Worm (Caenorhabditis elegans) whole organism, L4 larva: ENCODE data around the gene mdt-1.2.

Experiments
- D1046.2 ChIP-seq: fragments of 200-800 bp; sonication (Bioruptor generic); IDR thresholded peaks from 2 replicates; pipeline ENCODE4 v1.3.6; 2022; ENCODE audit warnings: missing genetic modification characterization, missing compliant biosample characterization
- F10B5.3 ChIP-seq: sonication (generic microtip); optimal IDR thresholded peaks from 2 replicates; lab custom pipeline; 2016; ENCODE audit warnings: mild to moderate bottlenecking, missing genetic modification characterization, missing compliant biosample characterization
- F37D6.2 ChIP-seq: sonication (generic microtip); optimal IDR thresholded peaks from 2 replicates; lab custom pipeline; 2016; ENCODE audit warnings: mild to moderate bottlenecking, missing genetic modification characterization, missing compliant biosample characterization
- T20F7.1 ChIP-seq: fragments of 200-800 bp; sonication (Bioruptor generic); optimal IDR thresholded peaks from 2 replicates; lab custom pipeline; 2018; ENCODE audit warnings: mild to moderate bottlenecking, missing genetic modification characterization, missing compliant biosample characterization
- T26A8.4 ChIP-seq: fragments of 200-800 bp; sonication (Bioruptor generic); IDR thresholded peaks from 2 replicates; pipeline ENCODE4 v1.3.6; 2022; ENCODE audit warnings: missing genetic modification characterization, missing compliant biosample characterization
- Y48G9A.11 ChIP-seq: fragments of 200-800 bp; sonication (Bioruptor generic); IDR thresholded peaks from 2 replicates; pipeline ENCODE4 v1.3.6; 2022; ENCODE audit warnings: missing genetic modification reagents, missing genetic modification characterization, missing compliant biosample characterization
- ZK337.2 ChIP-seq: fragments of 200-800 bp; sonication (Bioruptor generic); IDR thresholded peaks from 2 replicates; pipeline ENCODE4 v1.3.6; 2022; ENCODE audit warnings: missing genetic modification reagents, missing genetic modification characterization, missing compliant biosample characterization
- ceh-32 ChIP-seq: sonication (generic microtip); optimal IDR thresholded peaks from 2 replicates; lab custom pipeline; 2016; ENCODE audit warnings: mild to moderate bottlenecking, missing genetic modification characterization, missing compliant biosample characterization; ENCODE audit not compliant: poor library complexity
- ceh-44 ChIP-seq: fragments of 200-800 bp; sonication (Bioruptor generic); IDR thresholded peaks from 2 replicates; pipeline ENCODE4 v1.3.6; 2022; ENCODE audit warnings: missing genetic modification reagents, missing genetic modification characterization, missing compliant biosample characterization
- ceh-82 ChIP-seq: sonication (generic microtip); optimal IDR thresholded peaks from 2 replicates; lab custom pipeline; 2017; ENCODE audit warnings: missing biosample characterization, missing genetic modification characterization
- daf-8 ChIP-seq: fragments of 200-800 bp; sonication (Bioruptor generic); IDR thresholded peaks from 2 replicates; pipeline ENCODE4 v1.3.6; 2022; ENCODE audit warnings: missing genetic modification characterization, missing compliant biosample characterization
- dmd-8 ChIP-seq: fragments of 200-800 bp; sonication (Bioruptor generic); IDR thresholded peaks from 2 replicates; pipeline ENCODE4 v1.3.6; 2022; ENCODE audit warnings: missing genetic modification characterization, missing compliant biosample characterization
- dmd-9 ChIP-seq: fragments of 200-800 bp; sonication (Bioruptor generic); IDR thresholded peaks from 2 replicates; pipeline ENCODE4 v1.3.6; 2022; ENCODE audit warnings: missing genetic modification reagents, missing genetic modification characterization, missing compliant biosample characterization
- egl-43 ChIP-seq: fragments of 200-800 bp; sonication (Bioruptor generic); IDR thresholded peaks from 2 replicates; pipeline ENCODE4 v1.3.6; 2022; ENCODE audit warnings: missing genetic modification reagents, missing genetic modification characterization, missing compliant biosample characterization
- gei-8 ChIP-seq: fragments of 200-800 bp; sonication (Bioruptor generic); optimal IDR thresholded peaks from 2 replicates; lab custom pipeline; 2018; ENCODE audit warnings: mild to moderate bottlenecking, missing genetic modification characterization, missing compliant biosample characterization
- hlh-11 ChIP-seq: fragments of 200-800 bp; sonication (Bioruptor generic); optimal IDR thresholded peaks from 2 replicates; lab custom pipeline; 2018; ENCODE audit warnings: mild to moderate bottlenecking, missing genetic modification characterization, missing compliant biosample characterization
- hmg-1.1 ChIP-seq: fragments of 200-800 bp; sonication (Bioruptor generic); IDR thresholded peaks from 2 replicates; pipeline ENCODE4 v1.3.6; 2022; ENCODE audit warnings: missing genetic modification reagents, missing genetic modification characterization, missing compliant biosample characterization
- jun-1 ChIP-seq: fragments of 150-350 bp; optimal IDR thresholded peaks from 2 replicates; lab custom pipeline; 2014; ENCODE audit warnings: missing biosample characterization, missing genetic modification reagents, missing genetic modification characterization
- lim-7 ChIP-seq: fragments of 200-800 bp; sonication (Bioruptor generic); IDR thresholded peaks from 2 replicates; pipeline ENCODE4 v1.3.6; 2022; ENCODE audit warnings: missing genetic modification characterization, missing compliant biosample characterization
- lin-38 ChIP-seq: fragments of 200-800 bp; sonication (Bioruptor generic); IDR thresholded peaks from 2 replicates; pipeline ENCODE4 v1.3.6; 2022; ENCODE audit warnings: missing genetic modification reagents, missing genetic modification characterization, missing compliant biosample characterization
- lin-39 ChIP-seq: fragments of 150-350 bp; optimal IDR thresholded peaks from 2 replicates; lab custom pipeline; 2014; ENCODE audit warnings: missing biosample characterization, missing genetic modification reagents, missing genetic modification characterization
- lsy-2 ChIP-seq, 2 experiments: fragments of 150-350 bp in 1 of 2; sonication (generic microtip) in 1 of 2; optimal IDR thresholded peaks; 2 replicates each; lab custom pipeline; 2014 to 2017; ENCODE audit warnings: missing biosample characterization in 2 of 2, missing genetic modification characterization in 2 of 2
- mep-1 ChIP-seq: fragments of 150-350 bp; sonication (generic microtip); optimal IDR thresholded peaks from 3 replicates; lab custom pipeline; 2014; ENCODE audit warnings: missing biosample characterization, missing genetic modification characterization
- mxl-2 ChIP-seq: fragments of 200-800 bp; sonication (Bioruptor generic); conservative IDR thresholded peaks from 2 replicates; pipeline ENCODE4 v1.3.6; 2022; ENCODE audit warnings: missing genetic modification reagents, missing genetic modification characterization, missing compliant biosample characterization
- nhr-102 ChIP-seq: sonication (generic microtip); optimal IDR thresholded peaks from 2 replicates; lab custom pipeline; 2016; ENCODE audit warnings: mild to moderate bottlenecking, missing genetic modification characterization, moderate library complexity, missing compliant biosample characterization
- nhr-25 ChIP-seq: sonication (generic microtip); optimal IDR thresholded peaks from 2 replicates; lab custom pipeline; 2017; ENCODE audit warnings: missing genetic modification characterization, mild to moderate bottlenecking, missing compliant biosample characterization, antibody characterized with exemption, moderate library complexity, borderline replicate concordance; ENCODE audit not compliant: insufficient read depth
- nhr-28 ChIP-seq: fragments of 150-350 bp; optimal IDR thresholded peaks from 2 replicates; lab custom pipeline; 2014; ENCODE audit warnings: missing biosample characterization, missing genetic modification characterization
- nhr-42 ChIP-seq: fragments of 200-800 bp; sonication (Bioruptor generic); IDR thresholded peaks from 2 replicates; pipeline ENCODE4 v1.3.6; 2022; ENCODE audit warnings: missing genetic modification characterization, missing compliant biosample characterization
- nhr-6 ChIP-seq: fragments of 150-350 bp; optimal IDR thresholded peaks from 2 replicates; lab custom pipeline; 2014; ENCODE audit warnings: missing biosample characterization, missing genetic modification characterization
- nhr-76 ChIP-seq: fragments of 150-350 bp; optimal IDR thresholded peaks from 2 replicates; lab custom pipeline; 2014; ENCODE audit warnings: missing biosample characterization, missing genetic modification characterization
- pha-4 ChIP-seq, 2 experiments: fragments of 150-350 bp in 1 of 2; fragments of 200-800 bp in 1 of 2; sonication (Bioruptor generic) in 1 of 2; IDR thresholded peaks in 1 of 2; optimal IDR thresholded peaks in 1 of 2; 2 replicates each; pipeline versions ENCODE4 v1.3.6 to Lab custom; 2014 to 2022; ENCODE audit warnings: missing genetic modification characterization in 2 of 2, missing genetic modification reagents in 2 of 2, missing biosample characterization in 1 of 2, missing compliant biosample characterization in 1 of 2
- pqm-1 ChIP-seq: sonication (generic microtip); optimal IDR thresholded peaks from 2 replicates; lab custom pipeline; 2017; ENCODE audit warnings: missing biosample characterization, missing genetic modification characterization
- saeg-2 ChIP-seq: fragments of 200-800 bp; sonication (Bioruptor generic); IDR thresholded peaks from 2 replicates; pipeline ENCODE4 v1.3.6; 2022; ENCODE audit warnings: missing genetic modification reagents, missing genetic modification characterization, missing compliant biosample characterization
- sdz-12 ChIP-seq: fragments of 200-800 bp; sonication (Bioruptor generic); optimal IDR thresholded peaks from 2 replicates; lab custom pipeline; 2018; ENCODE audit warnings: mild to moderate bottlenecking, missing genetic modification characterization, missing compliant biosample characterization
- spr-1 ChIP-seq: sonication (generic microtip); optimal IDR thresholded peaks from 2 replicates; lab custom pipeline; 2016; ENCODE audit warnings: mild to moderate bottlenecking, missing genetic modification characterization, missing compliant biosample characterization
- spr-3 ChIP-seq: fragments of 200-800 bp; sonication (Bioruptor generic); optimal IDR thresholded peaks from 2 replicates; lab custom pipeline; 2018; ENCODE audit warnings: mild to moderate bottlenecking, missing genetic modification characterization, missing compliant biosample characterization
- tag-97 ChIP-seq: fragments of 200-800 bp; sonication (Bioruptor generic); IDR thresholded peaks from 2 replicates; pipeline ENCODE4 v1.3.6; 2022; ENCODE audit warnings: missing genetic modification characterization, missing compliant biosample characterization
- unc-39 ChIP-seq: sonication (generic microtip); optimal IDR thresholded peaks from 2 replicates; lab custom pipeline; 2017; ENCODE audit warnings: missing biosample characterization, missing genetic modification characterization
- unc-62 ChIP-seq, 3 experiments: fragments of 150-350 bp in 1 of 3; sonication (generic microtip); optimal IDR thresholded peaks in 2 of 3; peaks in 1 of 3; 1 replicate in 1 of 3; 2 replicates in 2 of 3; lab custom pipeline; 2014 to 2017; ENCODE audit warnings: missing biosample characterization in 3 of 3, missing genetic modification characterization in 3 of 3, missing genetic modification reagents in 3 of 3, missing genotype in 1 of 3
- vab-7 ChIP-seq: fragments of 200-800 bp; sonication (Bioruptor generic); IDR thresholded peaks from 2 replicates; pipeline ENCODE4 v1.3.6; 2022; ENCODE audit warnings: missing genetic modification reagents, missing genetic modification characterization, missing compliant biosample characterization
- zfp-3 ChIP-seq: fragments of 200-800 bp; sonication (Bioruptor generic); conservative IDR thresholded peaks from 2 replicates; pipeline ENCODE4 v1.3.6; 2022; ENCODE audit warnings: missing genetic modification reagents, missing genetic modification characterization, missing compliant biosample characterization
- zip-11 ChIP-seq: fragments of 200-800 bp; sonication (Bioruptor generic); IDR thresholded peaks from 2 replicates; pipeline ENCODE4 v1.3.6; 2022; ENCODE audit warnings: missing genetic modification characterization, missing compliant biosample characterization
- ztf-7 ChIP-seq: fragments of 150-350 bp; optimal IDR thresholded peaks from 2 replicates; lab custom pipeline; 2014; ENCODE audit warnings: missing biosample characterization, missing genetic modification characterization

The mdt-1.2 gene

DNA sequence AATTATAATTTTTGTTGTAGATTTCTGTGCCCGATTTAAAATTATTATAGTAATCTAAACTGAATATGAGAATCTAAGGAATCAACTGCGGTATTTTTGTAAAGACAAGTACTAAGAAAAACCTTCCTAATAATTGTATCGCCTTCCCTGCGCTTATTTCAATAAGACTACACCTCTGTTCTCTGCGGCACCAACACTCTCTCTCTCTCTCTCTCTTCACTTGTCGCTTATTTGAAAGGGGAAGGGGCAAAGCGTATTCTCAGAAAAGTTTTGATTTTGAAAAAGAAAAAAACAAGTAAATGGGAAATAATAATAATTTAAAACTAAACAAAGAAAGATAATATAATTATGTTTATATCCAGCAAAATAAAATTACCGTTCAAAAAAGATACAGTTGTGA lies 29.9 kb downstream of the mdt-1.2 start (continued):
- no peak for TF ChIP-seq zfp-3 (GFP tag; lab: Robert Waterston, UW)
- no peak for TF ChIP-seq ZK337.2
- no peak for TF ChIP-seq saeg-2
- no peak for TF ChIP-seq nhr-76 (tag; lab: Kevin White, UChicago)
- TF ChIP-seq ceh-44 (GFP tag; lab: Robert Waterston, UW) = no peak
- TF ChIP-seq gei-8 (GFP tag; lab: Kevin White, UChicago) = no peak
- TF ChIP-seq egl-43 (GFP tag; lab: Robert Waterston, UW) = no peak
- TF ChIP-seq T20F7.1 = peak; percentile 63
- TF ChIP-seq hmg-1.1 (GFP tag; lab: Robert Waterston, UW) = peak; percentile 87
- peak; percentile 49 for TF ChIP-seq pqm-1 (tag; lab: Kevin White, UChicago)
- no peak for TF ChIP-seq pha-4 (GFP tag; IDR thresholded peaks at IDR 0.05; lab: Robert Waterston, UW)
- peak; percentile 35 for TF ChIP-seq pha-4 (tag; optimal IDR thresholded peaks at IDR 0.05; lab: Kevin White, UChicago)
- no peak for TF ChIP-seq sdz-12 (GFP tag; lab: Kevin White, UChicago)
- no peak for TF ChIP-seq daf-8 (GFP tag; lab: Robert Waterston, UW)
- peak; percentile 47 for TF ChIP-seq T26A8.4 (GFP tag; lab: Robert Waterston, UW)
- no peak for TF ChIP-seq D1046.2 (GFP tag; lab: Robert Waterston, UW)
- no peak for TF ChIP-seq lin-39 (tag; lab: Kevin White, UChicago)
- TF ChIP-seq spr-1 (tag; lab: Kevin White, UChicago) = no peak
- TF ChIP-seq nhr-42 (GFP tag; lab: Robert Waterston, UW) = no peak
- peak; percentile 39 for TF ChIP-seq F37D6.2
- no peak for TF ChIP-seq dmd-9 (GFP tag; lab: Robert Waterston, UW)
- TF ChIP-seq spr-3 = no peak
- no peak for TF ChIP-seq tag-97
- TF ChIP-seq ceh-32 (tag; lab: Kevin White, UChicago) = no peak
- TF ChIP-seq mxl-2 (GFP tag; lab: Robert Waterston, UW) = no peak
- TF ChIP-seq nhr-6 (tag; lab: Kevin White, UChicago) = peak; percentile 17
- TF ChIP-seq vab-7 = no peak
- TF ChIP-seq hlh-11 (tag; lab: Kevin White, UChicago) = peak; percentile 57
- no peak for TF ChIP-seq nhr-102 (tag; lab: Kevin White, UChicago)
- TF ChIP-seq unc-39 (tag; lab: Kevin White, UChicago) = no peak
- no peak for TF ChIP-seq ceh-82
- no peak for TF ChIP-seq dmd-8
- no peak for TF ChIP-seq nhr-25 (tag; lab: Kevin White, UChicago)
- peak; percentile 82 for TF ChIP-seq F10B5.3 (tag; lab: Kevin White, UChicago)
- TF ChIP-seq nhr-28 (tag; lab: Kevin White, UChicago) = peak; percentile 61
- peak; percentile 61 for TF ChIP-seq jun-1 (tag; lab: Kevin White, UChicago)
- TF ChIP-seq lin-38 (GFP tag; lab: Robert Waterston, UW) = no peak
- no peak for TF ChIP-seq Y48G9A.11 (GFP tag; lab: Robert Waterston, UW)
- peak in 1 of 2 experiments; percentile 24 for TF ChIP-seq lsy-2 (tag; optimal IDR thresholded peaks at IDR 0.05; lab: Kevin White, UChicago)
- TF ChIP-seq zip-11 (GFP tag; lab: Robert Waterston, UW) = no peak
- TF ChIP-seq lim-7 (GFP tag; lab: Robert Waterston, UW) = no peak
- TF ChIP-seq mep-1 (tag; lab: Kevin White, UChicago) = peak; percentile 84
- TF ChIP-seq unc-62 (GFP tag; optimal IDR thresholded peaks at IDR 0.05 in 1 of 2; lab: Kevin White, UChicago) = peak in 1 of 2 experiments; percentile 83
- no peak for TF ChIP-seq unc-62 (tag; optimal IDR thresholded peaks at IDR 0.05; lab: Kevin White, UChicago)
- TF ChIP-seq ztf-7 (tag; lab: Kevin White, UChicago) = peak; percentile 63
- TF ChIP-seq, all 104 proteins: peak for 30
